Worm (Caenorhabditis elegans) whole organism, L4 larva: Measurements from ENCODE around the gene ocam-1.

Source experiments
- R02D3.7 ChIP-seq: fragments of 150-350 bp; sonication (generic microtip); optimal IDR thresholded peaks from 3 replicates; lab custom pipeline; 2014; ENCODE audit warnings: missing biosample characterization, missing genetic modification characterization
- Y105C5A.15 ChIP-seq: fragments of 200-800 bp; sonication (Bioruptor generic); IDR thresholded peaks from 2 replicates; pipeline ENCODE4 v1.3.6; 2022; ENCODE audit warnings: missing genetic modification characterization, missing compliant biosample characterization
- aha-1 ChIP-seq: fragments of 150-350 bp; peaks from one replicate; lab custom pipeline; 2014; ENCODE audit warnings: missing biosample characterization, missing genetic modification characterization
- dmd-6 ChIP-seq: fragments of 200-800 bp; sonication (Bioruptor generic); IDR thresholded peaks from 2 replicates; pipeline ENCODE4 v1.3.6; 2022; ENCODE audit warnings: missing genetic modification reagents, missing genetic modification characterization, missing compliant biosample characterization
- lin-38 ChIP-seq: fragments of 200-800 bp; sonication (Bioruptor generic); IDR thresholded peaks from 2 replicates; pipeline ENCODE4 v1.3.6; 2022; ENCODE audit warnings: missing genetic modification reagents, missing genetic modification characterization, missing compliant biosample characterization
- madf-9 ChIP-seq: fragments of 200-800 bp; sonication (Bioruptor generic); conservative IDR thresholded peaks from 2 replicates; pipeline ENCODE4 v1.3.6; 2022; ENCODE audit warnings: missing genetic modification reagents, missing genetic modification characterization, missing compliant biosample characterization
- mdt-29 ChIP-seq: fragments of 200-800 bp; sonication (Bioruptor generic); IDR thresholded peaks from 2 replicates; pipeline ENCODE4 v1.3.6; 2022; ENCODE audit warnings: missing genetic modification reagents, missing genetic modification characterization, missing compliant biosample characterization
- nhr-41 ChIP-seq: fragments of 200-800 bp; sonication (Bioruptor generic); IDR thresholded peaks from 2 replicates; pipeline ENCODE4 v1.3.6; 2022; ENCODE audit warnings: missing genetic modification reagents, missing genetic modification characterization, missing compliant biosample characterization
- rbr-2 ChIP-seq: sonication (generic microtip); optimal IDR thresholded peaks from 2 replicates; lab custom pipeline; 2016; ENCODE audit warnings: missing genotype, missing genetic modification characterization, missing compliant biosample characterization
- set-16 ChIP-seq: fragments of 200-800 bp; sonication (Bioruptor generic); IDR thresholded peaks from 2 replicates; pipeline ENCODE4 v1.3.6; 2022; ENCODE audit warnings: missing genetic modification reagents, missing genetic modification characterization, missing compliant biosample characterization
- snpc-1.2 ChIP-seq: fragments of 200-800 bp; sonication (Bioruptor generic); IDR thresholded peaks from 2 replicates; pipeline ENCODE4 v1.3.6; 2022; ENCODE audit warnings: missing genetic modification reagents, missing genetic modification characterization, missing compliant biosample characterization
- unc-62 ChIP-seq, 3 experiments: fragments of 150-350 bp in 1 of 3; sonication (generic microtip); optimal IDR thresholded peaks in 2 of 3; peaks in 1 of 3; 1 replicate in 1 of 3; 2 replicates in 2 of 3; lab custom pipeline; 2014 to 2017; ENCODE audit warnings: missing biosample characterization in 3 of 3, missing genetic modification characterization in 3 of 3, missing genetic modification reagents in 3 of 3, missing genotype in 1 of 3
- zfp-3 ChIP-seq: fragments of 200-800 bp; sonication (Bioruptor generic); conservative IDR thresholded peaks from 2 replicates; pipeline ENCODE4 v1.3.6; 2022; ENCODE audit warnings: missing genetic modification reagents, missing genetic modification characterization, missing compliant biosample characterization

The ocam-1 gene

ce11 chrV:14124187-14124586, 43.3 kb downstream of the ocam-1 start:
- peak; percentile 16; the same call in 1 of the 2 replicates for TF ChIP-seq nhr-41 (GFP tag; lab: Robert Waterston, UW)
- 0 out of 2 replicates have a peak, but pooled peaks have one; percentile 45 for TF ChIP-seq Y105C5A.15
- TF ChIP-seq mdt-29 (GFP tag; lab: Robert Waterston, UW), result 0 out of 2 replicates have a peak, but pooled peaks have one; percentile 35
- TF ChIP-seq zfp-3 (GFP tag; lab: Robert Waterston, UW), result 0 out of 2 replicates have a peak, but pooled peaks have one; percentile 49
- peak; percentile 25; the same call in 1 of the 2 replicates for TF ChIP-seq lin-38 (GFP tag; lab: Robert Waterston, UW)
- 0 out of 2 replicates have a peak, but pooled peaks have one; percentile 12 for TF ChIP-seq snpc-1.2 (GFP tag; lab: Robert Waterston, UW)
- TF ChIP-seq dmd-6 (GFP tag; lab: Robert Waterston, UW), result peak; percentile 31
- peak; percentile 7; the same call in 1 of the 2 replicates for TF ChIP-seq set-16 (GFP tag; lab: Robert Waterston, UW)
- 0 out of 2 replicates have a peak, but pooled peaks have one; percentile 13 for TF ChIP-seq madf-9 (GFP tag; lab: Robert Waterston, UW)

ce11 chrV:14123176-14123575, 44.4 kb downstream of the ocam-1 start:
- TF ChIP-seq rbr-2 (tag; lab: Kevin White, UChicago) (no peak), aha-1 (peak; percentile 92)

- TF ChIP-seq unc-62 (GFP tag; optimal IDR thresholded peaks at IDR 0.05 in 1 of 2; lab: Kevin White, UChicago) (peak in 1 of 2 experiments; percentile 75), unc-62 (tag; optimal IDR thresholded peaks at IDR 0.05; lab: Kevin White, UChicago) (no peak), R02D3.7 (tag; lab: Kevin White, UChicago) (no peak), set-16 (GFP tag; lab: Robert Waterston, UW) (peak; percentile 71)
- TF ChIP-seq, all 104 proteins: peak for 2
Observed at ce11 chrV:14120674-14121073, 46.9 kb downstream of the ocam-1 start.
